Worm (Caenorhabditis elegans) whole organism, L1 larva: ENCODE measurements around the gene srh-7.

Experiments used
- ceh-82 ChIP-seq, 3 experiments: fragments of 150-350 bp in 1 of 3; sonication (generic microtip) in 2 of 3; optimal IDR thresholded peaks; 2 replicates each; lab custom pipeline; 2014 to 2017; ENCODE audit warnings: missing biosample characterization in 3 of 3, missing genetic modification characterization in 3 of 3
- grh-1 ChIP-seq: fragments of 200-800 bp; sonication (Bioruptor generic); IDR thresholded peaks from 2 replicates; pipeline ENCODE4 v1.3.6; 2022; ENCODE audit warnings: missing genetic modification reagents, missing genetic modification characterization, missing compliant biosample characterization
- lin-13 ChIP-seq: fragments of 150-350 bp; optimal IDR thresholded peaks from 2 replicates; lab custom pipeline; 2014; ENCODE audit warnings: missing biosample characterization, missing genetic modification reagents, missing genetic modification characterization
- nhr-11 ChIP-seq: fragments of 150-350 bp; optimal IDR thresholded peaks from 2 replicates; lab custom pipeline; 2014; ENCODE audit warnings: missing biosample characterization, missing genetic modification characterization
- nhr-237 ChIP-seq: fragments of 150-350 bp; optimal IDR thresholded peaks from 2 replicates; lab custom pipeline; 2014; ENCODE audit warnings: missing biosample characterization, missing genetic modification characterization
- skn-1 ChIP-seq: fragments of 150-350 bp; optimal IDR thresholded peaks from 2 replicates; lab custom pipeline; 2014; ENCODE audit warnings: missing biosample characterization, missing genetic modification characterization

DNA sequence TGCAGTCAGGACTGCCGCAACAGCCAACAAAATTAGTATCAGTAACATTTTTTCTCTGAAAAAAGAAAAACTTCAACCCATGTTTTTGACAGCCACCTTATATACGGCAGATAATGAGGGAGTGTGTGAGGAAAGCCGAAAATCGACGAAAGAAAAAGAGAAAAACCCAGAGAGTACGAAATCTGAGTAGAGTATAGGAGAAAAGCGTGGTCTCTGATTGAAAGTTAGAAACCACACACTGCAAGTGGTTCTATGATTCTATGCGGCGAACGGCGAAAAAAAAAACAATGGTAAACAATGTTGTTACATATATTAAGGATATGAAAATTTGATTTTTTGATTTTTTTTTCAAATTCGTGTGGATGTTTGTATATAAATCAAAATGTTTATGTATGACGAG is 40.3 kb upstream of the srh-7 start, which contains the start of gene cyp-34A8:
- no peak for TF ChIP-seq ceh-82 (tag; optimal IDR thresholded peaks at IDR 0.05; lab: Kevin White, UChicago)
- no peak for TF ChIP-seq lin-13
- no peak for TF ChIP-seq grh-1 (GFP tag; lab: Robert Waterston, UW)
- TF ChIP-seq nhr-11 (tag; lab: Kevin White, UChicago), result no peak
- TF ChIP-seq skn-1 (tag; lab: Kevin White, UChicago), result no peak
- no peak for TF ChIP-seq nhr-237 (tag; lab: Kevin White, UChicago)
